Worm (Caenorhabditis elegans): ENCODE measurements around the gene ntp-1.

The ntp-1 gene

ce11 chrIV:7817852-7818251, 23.2 kb upstream of the ntp-1 start, which contains the start of gene ric-3:
Gene ric-3, plus strand, starts transcription at chrIV:7818251.
- TF ChIP-seq daf-12 (tag; optimal IDR thresholded peaks at IDR 0.05): no peak
- no peak for TF ChIP-seq jun-1 (tag; optimal IDR thresholded peaks at IDR 0.05)
- no peak for TF ChIP-seq lsy-12 (tag; optimal IDR thresholded peaks at IDR 0.05)
- peak; percentile 44 for TF ChIP-seq unc-62 (GFP tag; optimal IDR thresholded peaks at IDR 0.05)
- TF ChIP-seq nhr-12 (tag; optimal IDR thresholded peaks at IDR 0.05): no peak
- no peak for TF ChIP-seq pqm-1 (tag; optimal IDR thresholded peaks at IDR 0.05)
- no peak for TF ChIP-seq unc-39 (tag; optimal IDR thresholded peaks at IDR 0.05)
- TF ChIP-seq ceh-82 (tag; optimal IDR thresholded peaks at IDR 0.05): no peak
- no peak for TF ChIP-seq nhr-11 (tag; optimal IDR thresholded peaks at IDR 0.05)
- no peak for TF ChIP-seq zag-1 (tag; optimal IDR thresholded peaks at IDR 0.05)
- TF ChIP-seq egl-27 (tag; optimal IDR thresholded peaks at IDR 0.05): no peak
- TF ChIP-seq nhr-43 (tag; optimal IDR thresholded peaks at IDR 0.05; ENCODE audit: poor library complexity, severe bottlenecking): no peak
- no peak for TF ChIP-seq ZK546.5 (tag; optimal IDR thresholded peaks at IDR 0.05)
- TF ChIP-seq egl-5 (tag; optimal IDR thresholded peaks at IDR 0.05): no peak
- TF ChIP-seq elt-1 (tag; optimal IDR thresholded peaks at IDR 0.05): no peak
- no peak for TF ChIP-seq elt-2 (tag; optimal IDR thresholded peaks at IDR 0.05)
- no peak for TF ChIP-seq nhr-77 (tag; optimal IDR thresholded peaks at IDR 0.05)
- peak; percentile 42 for TF ChIP-seq lin-15B (tag; optimal IDR thresholded peaks at IDR 0.05)
- no peak for TF ChIP-seq nhr-237 (tag; optimal IDR thresholded peaks at IDR 0.05)
- TF ChIP-seq ztf-4 (tag; optimal IDR thresholded peaks at IDR 0.05): no peak
- TF ChIP-seq eor-1 (tag; optimal IDR thresholded peaks at IDR 0.05): no peak
- no peak for TF ChIP-seq nhr-25 (tag; optimal IDR thresholded peaks at IDR 0.05)
- TF ChIP-seq nfya-1 (tag; optimal IDR thresholded peaks at IDR 0.05; ENCODE audit: insufficient read depth): peak; percentile 81
- no peak for TF ChIP-seq elt-3 (tag; optimal IDR thresholded peaks at IDR 0.05)
- no peak for TF ChIP-seq nhr-28 (tag; optimal IDR thresholded peaks at IDR 0.05)
- peak; percentile 84 for TF ChIP-seq lin-39 (tag; optimal IDR thresholded peaks at IDR 0.05)
- TF ChIP-seq nhr-23 (tag; optimal IDR thresholded peaks at IDR 0.05): no peak
- peak; percentile 51 for TF ChIP-seq pha-4 (tag; optimal IDR thresholded peaks at IDR 0.05)
- peak; percentile 29 for TF ChIP-seq mdl-1 (tag; optimal IDR thresholded peaks at IDR 0.05)
- peak; percentile 58 for TF ChIP-seq ceh-28 (tag; optimal IDR thresholded peaks at IDR 0.05)
- TF ChIP-seq tbx-2 (tag; optimal IDR thresholded peaks at IDR 0.05): no peak
- TF ChIP-seq hmg-11 (tag; optimal IDR thresholded peaks at IDR 0.05): peak; percentile 90
- no peak for TF ChIP-seq ceh-16 (tag; optimal IDR thresholded peaks at IDR 0.05)
- TF ChIP-seq sea-2 (GFP tag; optimal IDR thresholded peaks at IDR 0.05): no peak
- no peak for TF ChIP-seq skn-1 (tag; optimal IDR thresholded peaks at IDR 0.05)
- peak; percentile 40 for TF ChIP-seq snpc-4 (tag; optimal IDR thresholded peaks at IDR 0.05)

- TF ChIP-seq nfya-1 (tag; optimal IDR thresholded peaks at IDR 0.05; ENCODE audit: insufficient read depth): peak; percentile 11
- peak; percentile 4 for TF ChIP-seq pha-4 (tag; optimal IDR thresholded peaks at IDR 0.05)
- no peak for TF ChIP-seq sea-2 (GFP tag; optimal IDR thresholded peaks at IDR 0.05)
- peak; percentile 80 for TF ChIP-seq egl-5 (tag; optimal IDR thresholded peaks at IDR 0.05)
- no peak for TF ChIP-seq fos-1 (tag; optimal IDR thresholded peaks at IDR 0.05)
- TF ChIP-seq nhr-43 (tag; optimal IDR thresholded peaks at IDR 0.05; ENCODE audit: poor library complexity, severe bottlenecking): peak; percentile 38
Measured at ce11 chrIV:7816402-7817102, 21.9 kb upstream of the ntp-1 start.

- peak; percentile 55 for TF ChIP-seq fkh-2 (tag; optimal IDR thresholded peaks at IDR 0.05)
- TF ChIP-seq egl-27 (tag; optimal IDR thresholded peaks at IDR 0.05): no peak
- peak; percentile 84 for TF ChIP-seq pha-4 (tag; optimal IDR thresholded peaks at IDR 0.05)
- no peak for TF ChIP-seq unc-62 (GFP tag; optimal IDR thresholded peaks at IDR 0.05)
- peak; percentile 58 for TF ChIP-seq egl-5 (tag; optimal IDR thresholded peaks at IDR 0.05)
- TF ChIP-seq nhr-11 (tag; optimal IDR thresholded peaks at IDR 0.05): no peak
- TF ChIP-seq nhr-237 (tag; optimal IDR thresholded peaks at IDR 0.05): no peak
- TF ChIP-seq mml-1 (tag; optimal IDR thresholded peaks at IDR 0.05): no peak
- TF ChIP-seq zag-1 (tag; optimal IDR thresholded peaks at IDR 0.05): no peak
- TF ChIP-seq ceh-28 (tag; optimal IDR thresholded peaks at IDR 0.05): no peak
- no peak for TF ChIP-seq ztf-4 (tag; optimal IDR thresholded peaks at IDR 0.05)
- TF ChIP-seq lin-15B (tag; optimal IDR thresholded peaks at IDR 0.05): no peak
- TF ChIP-seq nhr-77 (tag; optimal IDR thresholded peaks at IDR 0.05): no peak
- no peak for TF ChIP-seq ama-1 (optimal IDR thresholded peaks at IDR 0.05)
- TF ChIP-seq nfya-1 (tag; optimal IDR thresholded peaks at IDR 0.05; ENCODE audit: insufficient read depth): peak; percentile 69
- TF ChIP-seq hmg-11 (tag; optimal IDR thresholded peaks at IDR 0.05): no peak
- TF ChIP-seq fos-1 (tag; optimal IDR thresholded peaks at IDR 0.05): no peak
- TF ChIP-seq lin-39 (tag; optimal IDR thresholded peaks at IDR 0.05): no peak
- no peak for TF ChIP-seq jun-1 (tag; optimal IDR thresholded peaks at IDR 0.05)
- TF ChIP-seq elt-3 (tag; optimal IDR thresholded peaks at IDR 0.05): no peak
- no peak for TF ChIP-seq nhr-28 (tag; optimal IDR thresholded peaks at IDR 0.05)
- no peak for TF ChIP-seq nhr-12 (tag; optimal IDR thresholded peaks at IDR 0.05)
- TF ChIP-seq lsy-12 (tag; optimal IDR thresholded peaks at IDR 0.05): no peak
- TF ChIP-seq skn-1 (tag; optimal IDR thresholded peaks at IDR 0.05): no peak
- no peak for TF ChIP-seq ceh-82 (tag; optimal IDR thresholded peaks at IDR 0.05)
- TF ChIP-seq unc-39 (tag; optimal IDR thresholded peaks at IDR 0.05): no peak
- no peak for TF ChIP-seq nhr-23 (tag; optimal IDR thresholded peaks at IDR 0.05)
- no peak for TF ChIP-seq ceh-16 (tag; optimal IDR thresholded peaks at IDR 0.05)
- peak; percentile 72 for TF ChIP-seq fkh-10 (GFP tag; optimal IDR thresholded peaks at IDR 0.05)
- TF ChIP-seq nhr-76 (tag; optimal IDR thresholded peaks at IDR 0.05): no peak
- TF ChIP-seq mdl-1 (tag; optimal IDR thresholded peaks at IDR 0.05): peak; percentile 26
- peak; percentile 1 for TF ChIP-seq pqm-1 (tag; optimal IDR thresholded peaks at IDR 0.05)
- TF ChIP-seq aly-2 (tag; optimal IDR thresholded peaks at IDR 0.05): no peak
- TF ChIP-seq elt-1 (tag; optimal IDR thresholded peaks at IDR 0.05): no peak
- TF ChIP-seq nhr-43 (tag; optimal IDR thresholded peaks at IDR 0.05; ENCODE audit: poor library complexity, severe bottlenecking): no peak
Measured at ce11 chrIV:7815683-7816183, 21.1 kb upstream of the ntp-1 start, which contains the start of gene cdgs-1. Gene cdgs-1, minus strand, starts transcription at chrIV:7815733.
